Worm (Caenorhabditis elegans) whole organism, young adult: ENCODE measurements around the gene dolk-1.

Experiments used
- B0019.2 ChIP-seq: fragments of 200-800 bp; sonication (Bioruptor generic); conservative IDR thresholded peaks from 2 replicates; pipeline ENCODE4 v1.3.6; 2022; ENCODE audit warnings: missing genetic modification reagents, missing genetic modification characterization, missing compliant biosample characterization
- B0261.1 ChIP-seq: sonication (generic microtip); optimal IDR thresholded peaks from 2 replicates; lab custom pipeline; 2016; ENCODE audit warnings: mild to moderate bottlenecking, missing genetic modification characterization, moderate library complexity, missing compliant biosample characterization
- D2030.7 ChIP-seq: fragments of 200-800 bp; sonication (Bioruptor generic); IDR thresholded peaks from 2 replicates; pipeline ENCODE4 v1.3.6; 2022; ENCODE audit warnings: missing genetic modification reagents, missing genetic modification characterization, missing compliant biosample characterization
- F22D6.2 ChIP-seq: sonication (generic microtip); optimal IDR thresholded peaks from 2 replicates; lab custom pipeline; 2016; ENCODE audit warnings: mild to moderate bottlenecking, missing genetic modification characterization, missing compliant biosample characterization
- F39B2.1 ChIP-seq: fragments of 200-800 bp; sonication (Bioruptor generic); IDR thresholded peaks from 2 replicates; pipeline ENCODE4 v1.3.6; 2022; ENCODE audit warnings: missing genetic modification reagents, missing genetic modification characterization, missing compliant biosample characterization
- F57A8.1 ChIP-seq: fragments of 200-800 bp; sonication (Bioruptor generic); optimal IDR thresholded peaks from 2 replicates; lab custom pipeline; 2018; ENCODE audit warnings: mild to moderate bottlenecking, missing genetic modification characterization, moderate library complexity, missing compliant biosample characterization
- T07F8.4 ChIP-seq: sonication (generic microtip); optimal IDR thresholded peaks from 2 replicates; lab custom pipeline; 2016; ENCODE audit warnings: mild to moderate bottlenecking, missing genetic modification characterization, moderate library complexity, missing compliant biosample characterization
- Y56A3A.18 ChIP-seq: fragments of 200-800 bp; sonication (Bioruptor generic); IDR thresholded peaks from 2 replicates; pipeline ENCODE4 v1.3.6; 2022; ENCODE audit warnings: missing genetic modification reagents, missing genetic modification characterization, missing compliant biosample characterization
- Y79H2A.3 ChIP-seq: fragments of 200-800 bp; sonication (Bioruptor generic); conservative IDR thresholded peaks from 2 replicates; pipeline ENCODE4 v1.3.6; 2022; ENCODE audit warnings: missing genetic modification reagents, missing genetic modification characterization, missing compliant biosample characterization
- ZK185.1 ChIP-seq: sonication (generic microtip); optimal IDR thresholded peaks from 2 replicates; lab custom pipeline; 2016; ENCODE audit warnings: mild to moderate bottlenecking, missing genetic modification characterization, missing compliant biosample characterization; ENCODE audit not compliant: poor library complexity, severe bottlenecking
- aptf-3 ChIP-seq: fragments of 200-800 bp; sonication (Bioruptor generic); IDR thresholded peaks from 2 replicates; pipeline ENCODE4 v1.3.6; 2022; ENCODE audit warnings: missing genetic modification characterization, missing compliant biosample characterization
- athp-1 ChIP-seq: sonication (generic microtip); optimal IDR thresholded peaks from 2 replicates; lab custom pipeline; 2017; ENCODE audit warnings: mild to moderate bottlenecking, missing genetic modification characterization, missing compliant biosample characterization
- attf-6 ChIP-seq: fragments of 200-800 bp; sonication (Bioruptor generic); IDR thresholded peaks from 2 replicates; pipeline ENCODE4 v1.3.6; 2022; ENCODE audit warnings: missing genetic modification reagents, missing genetic modification characterization, missing compliant biosample characterization
- bed-1 ChIP-seq: fragments of 200-800 bp; sonication (Bioruptor generic); IDR thresholded peaks from 2 replicates; pipeline ENCODE4 v1.3.6; 2022; ENCODE audit warnings: missing genetic modification reagents, missing genetic modification characterization, missing compliant biosample characterization
- cebp-2 ChIP-seq: fragments of 200-800 bp; sonication (Bioruptor generic); IDR thresholded peaks from 2 replicates; pipeline ENCODE4 v1.3.6; 2022; ENCODE audit warnings: missing genetic modification characterization, missing compliant biosample characterization
- ceh-100 ChIP-seq: fragments of 200-800 bp; sonication (Bioruptor generic); IDR thresholded peaks from 2 replicates; pipeline ENCODE4 v1.3.6; 2022; ENCODE audit warnings: missing genetic modification reagents, missing genetic modification characterization, missing compliant biosample characterization
- ceh-91 ChIP-seq: fragments of 200-800 bp; sonication (Bioruptor generic); IDR thresholded peaks from 2 replicates; pipeline ENCODE4 v1.3.6; 2022; ENCODE audit warnings: missing genetic modification reagents, missing genetic modification characterization, missing compliant biosample characterization
- chd-7 ChIP-seq: sonication (generic microtip); optimal IDR thresholded peaks from 2 replicates; lab custom pipeline; 2016; ENCODE audit warnings: mild to moderate bottlenecking, missing genetic modification characterization, moderate library complexity, missing compliant biosample characterization
- dox-1 ChIP-seq: fragments of 200-800 bp; sonication (Bioruptor generic); IDR thresholded peaks from 2 replicates; pipeline ENCODE4 v1.3.6; 2022; ENCODE audit warnings: missing genetic modification reagents, missing genetic modification characterization, missing compliant biosample characterization
- dpff-1 ChIP-seq: sonication (generic microtip); optimal IDR thresholded peaks from 2 replicates; lab custom pipeline; 2017; ENCODE audit warnings: mild to moderate bottlenecking, missing genetic modification characterization, missing compliant biosample characterization
- efl-1 ChIP-seq: fragments of 150-350 bp; optimal IDR thresholded peaks from 2 replicates; lab custom pipeline; 2014; ENCODE audit warnings: missing biosample characterization, missing genetic modification reagents, missing genetic modification characterization
- him-1 ChIP-seq: sonication (generic microtip); optimal IDR thresholded peaks from 2 replicates; lab custom pipeline; 2016; ENCODE audit warnings: missing genotype, missing genetic modification reagents, missing genetic modification characterization, missing compliant biosample characterization
- hmg-1.2 ChIP-seq: fragments of 200-800 bp; sonication (Bioruptor generic); IDR thresholded peaks from 2 replicates; pipeline ENCODE4 v1.3.6; 2022; ENCODE audit warnings: missing genetic modification reagents, missing genetic modification characterization, missing compliant biosample characterization
- lin-40 ChIP-seq: sonication (generic microtip); optimal IDR thresholded peaks from 2 replicates; lab custom pipeline; 2016; ENCODE audit warnings: missing genetic modification characterization, mild to moderate bottlenecking, missing compliant biosample characterization, missing genotype, missing genetic modification reagents
- madf-3 ChIP-seq: fragments of 200-800 bp; sonication (Bioruptor generic); IDR thresholded peaks from 2 replicates; pipeline ENCODE4 v1.3.6; 2022; ENCODE audit warnings: missing genetic modification reagents, missing genetic modification characterization, missing compliant biosample characterization
- mel-28 ChIP-seq: sonication (generic microtip); optimal IDR thresholded peaks from 2 replicates; lab custom pipeline; 2016; ENCODE audit warnings: borderline replicate concordance, mild to moderate bottlenecking, missing genetic modification characterization, missing compliant biosample characterization
- mes-4 ChIP-seq: sonication (generic microtip); optimal IDR thresholded peaks from 2 replicates; lab custom pipeline; 2016; ENCODE audit warnings: missing genotype, missing genetic modification characterization, missing compliant biosample characterization
- nfya-1 ChIP-seq: sonication (generic microtip); optimal IDR thresholded peaks from 2 replicates; lab custom pipeline; 2017; ENCODE audit warnings: antibody characterized with exemption, missing compliant biosample characterization, missing genetic modification characterization, borderline replicate concordance; ENCODE audit not compliant: insufficient read depth
- nfya-2 ChIP-seq: fragments of 200-800 bp; sonication (Bioruptor generic); IDR thresholded peaks from 2 replicates; pipeline ENCODE4 v1.3.6; 2022; ENCODE audit warnings: missing genetic modification reagents, missing genetic modification characterization, missing compliant biosample characterization
- nfyb-1 ChIP-seq: fragments of 200-800 bp; sonication (Bioruptor generic); IDR thresholded peaks from 2 replicates; pipeline ENCODE4 v1.3.6; 2022; ENCODE audit warnings: missing genetic modification reagents, missing genetic modification characterization, missing compliant biosample characterization
- pha-4 ChIP-seq: fragments of 150-350 bp; sonication (generic microtip); optimal IDR thresholded peaks from 2 replicates; lab custom pipeline; 2014; ENCODE audit warnings: missing biosample characterization, missing genetic modification reagents, missing genetic modification characterization
- rec-8 ChIP-seq, 2 experiments: sonication (generic microtip); optimal IDR thresholded peaks; 2 replicates each; lab custom pipeline; 2016; ENCODE audit warnings: mild to moderate bottlenecking in 2 of 2, missing genetic modification characterization in 2 of 2, missing genetic modification reagents in 2 of 2, missing genotype in 2 of 2, missing biosample characterization in 1 of 2, missing compliant biosample characterization in 1 of 2, moderate library complexity in 1 of 2
- snpc-3.4 ChIP-seq: sonication (generic microtip); optimal IDR thresholded peaks from 2 replicates; lab custom pipeline; 2017; ENCODE audit warnings: missing genetic modification characterization, mild to moderate bottlenecking, missing compliant biosample characterization, antibody characterized with exemption, moderate library complexity, missing genotype, missing genetic modification reagents
- sptf-2 ChIP-seq: fragments of 200-800 bp; sonication (Bioruptor generic); optimal IDR thresholded peaks from 2 replicates; lab custom pipeline; 2018; ENCODE audit warnings: mild to moderate bottlenecking, missing genetic modification characterization, missing compliant biosample characterization
- tlf-1 ChIP-seq: fragments of 200-800 bp; sonication (Bioruptor generic); optimal IDR thresholded peaks from 2 replicates; lab custom pipeline; 2018; ENCODE audit warnings: mild to moderate bottlenecking, missing genetic modification characterization, missing compliant biosample characterization
- zim-3 ChIP-seq: sonication (generic microtip); optimal IDR thresholded peaks from 2 replicates; lab custom pipeline; 2017; ENCODE audit warnings: mild to moderate bottlenecking, missing genetic modification characterization, moderate library complexity, missing compliant biosample characterization

dolk-1 gene

DNA sequence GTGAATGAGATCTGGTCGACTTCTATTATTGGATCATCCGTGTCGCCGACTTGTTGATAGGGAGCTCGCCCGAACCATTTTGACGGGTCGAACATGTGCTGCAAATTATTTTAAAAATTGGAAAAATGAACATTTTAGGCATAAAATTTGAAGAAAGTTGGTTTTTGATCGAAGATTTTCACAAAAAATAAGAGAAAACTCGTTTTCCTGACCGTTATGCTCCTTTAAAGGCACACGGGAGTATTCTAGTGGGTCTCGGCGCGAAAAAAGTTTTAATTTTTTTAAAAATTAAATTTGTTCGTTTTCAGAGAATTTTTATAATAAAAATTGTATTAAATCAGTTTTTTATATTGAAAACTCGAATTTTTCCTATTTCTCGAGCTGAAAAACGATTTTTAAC, 19.2 kb downstream of the dolk-1 start, which contains the start of gene Y56A3A.16:
Gene Y56A3A.16 (minus strand): TSS at position 101 of the 400 bp plus-strand sequence.
- TF ChIP-seq bed-1 (GFP tag; lab: Robert Waterston, UW), result no peak
- TF ChIP-seq T07F8.4 (tag; lab: Kevin White, UChicago), result no peak
- TF ChIP-seq dox-1 (GFP tag; lab: Robert Waterston, UW), result no peak
- no peak for TF ChIP-seq nfya-2
- TF ChIP-seq ceh-100 (GFP tag; lab: Robert Waterston, UW), result no peak
- no peak for TF ChIP-seq B0019.2
- TF ChIP-seq rec-8 (tag; optimal IDR thresholded peaks at IDR 0.05; lab: Kevin White, UChicago), result no peak
- TF ChIP-seq nfyb-1 (GFP tag; lab: Robert Waterston, UW), result no peak
- TF ChIP-seq F57A8.1 (GFP tag; lab: Kevin White, UChicago), result no peak
- no peak for TF ChIP-seq F22D6.2 (tag; lab: Kevin White, UChicago)
- no peak for TF ChIP-seq hmg-1.2 (GFP tag; lab: Robert Waterston, UW)
- TF ChIP-seq Y56A3A.18 (GFP tag; lab: Robert Waterston, UW), result no peak
- TF ChIP-seq mes-4 (tag; lab: Kevin White, UChicago), result no peak
- no peak for TF ChIP-seq Y79H2A.3
- no peak for TF ChIP-seq efl-1
- TF ChIP-seq, all 124 proteins: peak for 0

DNA sequence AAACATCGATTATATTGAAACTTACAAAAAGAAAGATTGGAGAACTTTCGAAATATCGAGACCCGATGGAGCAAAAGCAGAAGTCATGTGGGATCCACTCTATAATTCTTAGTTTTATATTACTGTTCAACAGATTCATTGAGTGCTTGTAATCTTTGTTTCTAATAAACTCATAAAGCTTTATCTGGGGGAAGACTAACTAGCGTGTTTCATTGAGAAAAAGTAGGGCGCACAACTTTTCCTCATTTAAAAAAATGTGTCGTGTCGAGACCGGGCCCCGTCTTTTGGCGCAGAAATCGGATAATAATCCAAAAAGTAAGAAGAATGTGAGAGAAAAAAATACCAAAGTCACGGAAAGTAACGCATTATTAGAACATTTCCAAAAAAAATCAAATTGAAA, 23.7 kb downstream of the dolk-1 start, which contains the start of gene faah-4:
Gene faah-4 (minus strand): TSS at position 101 of the 400 bp plus-strand sequence.
- TF ChIP-seq pha-4 (tag; lab: Kevin White, UChicago), result no peak
- TF ChIP-seq B0261.1 (tag; lab: Kevin White, UChicago), result no peak

DNA sequence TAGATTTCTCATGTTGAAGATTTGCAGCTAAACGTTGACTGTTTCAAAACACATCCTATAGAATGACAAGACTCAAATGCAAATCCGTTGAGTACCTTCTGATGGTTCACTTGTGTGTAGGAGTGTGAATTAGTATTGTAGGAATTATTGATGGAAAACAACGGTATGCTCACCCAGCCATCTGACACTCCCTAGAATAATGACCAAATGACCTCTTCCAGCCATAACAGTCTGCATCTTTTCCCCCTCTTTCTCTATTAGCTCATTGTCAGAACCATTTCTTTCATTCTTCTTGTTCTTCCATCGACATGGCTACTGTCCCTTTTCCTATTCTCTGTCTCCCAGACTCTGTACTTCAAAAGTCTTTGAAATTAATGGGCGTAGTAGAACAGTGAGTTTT, 24.8 kb downstream of the dolk-1 start, which contains the start of gene fbxb-24:
Gene fbxb-24 (plus strand): TSS at position 301 of the 400 bp plus-strand sequence.
- TF ChIP-seq sptf-2 (GFP tag; lab: Kevin White, UChicago), result no peak
- no peak for TF ChIP-seq dpff-1 (tag; lab: Kevin White, UChicago)
- TF ChIP-seq ceh-91 (GFP tag; lab: Robert Waterston, UW), result no peak
- no peak for TF ChIP-seq cebp-2 (GFP tag; lab: Robert Waterston, UW)
- no peak for TF ChIP-seq lin-40
- no peak for TF ChIP-seq T07F8.4 (tag; lab: Kevin White, UChicago)
- TF ChIP-seq mel-28 (tag; lab: Kevin White, UChicago), result no peak
- TF ChIP-seq ceh-100 (GFP tag; lab: Robert Waterston, UW), result no peak
- TF ChIP-seq chd-7 (tag; lab: Kevin White, UChicago), result no peak
- no peak for TF ChIP-seq snpc-3.4 (tag; lab: Kevin White, UChicago)
- TF ChIP-seq hmg-1.2 (GFP tag; lab: Robert Waterston, UW), result no peak
- no peak for TF ChIP-seq zim-3 (tag; lab: Kevin White, UChicago)
- no peak for TF ChIP-seq aptf-3
- no peak for TF ChIP-seq ZK185.1 (tag; lab: Kevin White, UChicago)
- no peak for TF ChIP-seq attf-6

DNA sequence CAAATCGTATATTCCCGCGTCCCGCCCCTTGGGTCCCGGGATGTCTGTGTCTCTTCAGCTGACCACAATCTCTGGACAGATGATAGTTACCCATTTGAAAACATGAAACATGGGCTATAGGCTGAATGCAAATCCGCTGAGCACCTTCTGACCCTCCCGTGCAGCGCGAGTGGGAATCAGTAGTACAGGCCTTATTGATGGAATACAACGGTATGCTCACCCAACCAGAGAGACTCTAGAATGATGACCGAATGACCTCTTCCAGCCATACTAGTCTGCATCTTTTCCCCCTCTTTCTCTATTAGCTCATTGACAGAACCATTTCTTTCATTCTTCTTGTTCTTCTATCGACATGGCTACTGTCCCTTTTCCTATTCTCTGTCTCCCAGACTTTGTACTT, 26.3 kb downstream of the dolk-1 start, which contains the start of gene sdz-33:
Gene sdz-33 (plus strand): TSS at position 301 of the 400 bp plus-strand sequence.
- TF ChIP-seq F39B2.1 (GFP tag; lab: Robert Waterston, UW) (no peak), madf-3 (GFP tag; lab: Robert Waterston, UW) (no peak), tlf-1 (GFP tag; lab: Kevin White, UChicago) (no peak), nfya-1 (tag; lab: Kevin White, UChicago) (no peak), athp-1 (tag; lab: Kevin White, UChicago) (no peak), him-1 (no peak), D2030.7 (GFP tag; lab: Robert Waterston, UW) (no peak)
